Worm (Caenorhabditis elegans) whole organism, L3 larva: ENCODE data around the gene srdh-1.

Experiments
- R02D3.7 ChIP-seq: fragments of 150-350 bp; optimal IDR thresholded peaks from 2 replicates; lab custom pipeline; 2014; ENCODE audit warnings: missing biosample characterization, missing genetic modification characterization
- nhr-28 ChIP-seq: fragments of 150-350 bp; optimal IDR thresholded peaks from 2 replicates; lab custom pipeline; 2014; ENCODE audit warnings: missing biosample characterization, missing genetic modification characterization
- unc-62 ChIP-seq: fragments of 150-350 bp; sonication (generic microtip); optimal IDR thresholded peaks from 4 replicates; lab custom pipeline; 2014; ENCODE audit warnings: missing biosample characterization, missing genetic modification reagents, missing genetic modification characterization

DNA sequence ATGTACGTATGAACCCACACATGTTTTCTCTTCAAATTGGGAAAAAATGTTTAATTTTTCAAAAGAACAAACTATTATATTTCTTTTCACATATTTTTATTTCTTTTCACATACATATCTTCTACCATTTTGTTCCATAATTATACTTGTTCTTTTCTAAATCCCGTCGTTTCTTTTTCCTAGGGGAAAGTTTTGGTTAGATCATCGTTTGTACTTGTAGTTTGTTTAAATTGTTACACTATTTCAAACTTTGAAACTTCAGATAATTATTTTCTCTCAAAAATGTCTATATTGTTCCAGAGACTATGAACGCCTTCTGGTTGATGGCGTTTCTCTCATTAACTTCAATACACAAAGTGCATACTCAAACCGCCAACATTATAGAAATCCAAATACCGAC lies 8.4 kb upstream of the srdh-1 start, which contains the start of gene F35C11.7:
- TF ChIP-seq nhr-28 = no peak
- TF ChIP-seq unc-62 (GFP tag; lab: Kevin White, UChicago) = no peak
- TF ChIP-seq R02D3.7 = no peak
